Fruit fly (Drosophila melanogaster): ENCODE results near the gene hoe2.

The hoe2 gene

DNA sequence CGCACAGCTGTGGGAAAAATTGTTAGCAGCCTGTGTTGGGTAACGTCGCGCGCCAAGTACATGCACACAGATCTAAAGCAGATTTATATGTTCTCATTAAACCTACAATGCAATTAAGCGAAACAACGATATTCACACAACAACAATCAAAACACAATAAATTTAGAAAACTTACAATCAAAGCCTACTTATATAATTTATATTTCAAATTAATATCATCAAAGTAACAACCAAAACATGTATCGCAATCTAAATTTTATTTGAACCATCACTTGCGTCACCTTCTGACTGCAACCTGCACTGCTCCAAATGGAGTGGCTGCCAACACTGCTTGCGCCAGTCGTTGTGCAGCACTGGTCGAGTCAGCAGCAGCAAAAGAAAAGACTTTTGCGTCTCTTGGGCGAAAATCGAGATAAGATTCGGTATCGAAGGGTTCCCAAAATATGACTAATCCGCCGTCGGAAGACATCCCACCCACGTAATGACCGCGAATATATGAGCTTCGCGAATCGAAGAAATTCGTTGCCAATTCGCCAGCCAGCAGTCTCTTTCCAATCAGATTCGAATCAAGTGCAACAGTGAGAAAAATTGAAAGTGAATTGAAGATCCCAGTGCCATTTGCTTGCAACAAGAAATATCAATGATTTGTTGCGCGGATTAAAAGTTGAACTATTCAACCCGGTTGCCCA, 45.2 kb upstream of the hoe2 start, which contains the start of the genes CG8892 and CG34126 (continued):
- TF ChIP-seq CG9932 (GFP tag; IDR thresholded peaks at IDR 0.05) (peak; percentile 99), ind (GFP tag; optimal IDR thresholded peaks at IDR 0.05) (peak; percentile 99), CG12769 (tag; optimal IDR thresholded peaks at IDR 0.05) (no peak), pho (GFP tag; optimal IDR thresholded peaks at IDR 0.05) (peak; percentile 97), TFAM (GFP tag; optimal IDR thresholded peaks at IDR 0.05) (peak; percentile 89), kay (GFP tag; optimal IDR thresholded peaks at IDR 0.05) (peak; percentile 96), CG6791 (GFP tag; IDR thresholded peaks at IDR 0.05; ENCODE audit: partially characterized antibody) (0 out of 3 replicates have a peak, but pooled peaks have one; percentile 19), CG18764 (GFP tag; optimal IDR thresholded peaks at IDR 0.05) (peak; percentile 97), Elba2 (GFP tag; optimal IDR thresholded peaks at IDR 0.05) (peak; percentile 92), insv (GFP tag; optimal IDR thresholded peaks at IDR 0.05) (peak in 1 of 2 experiments; percentile 91), CG2712 (tag; optimal IDR thresholded peaks at IDR 0.05) (peak; percentile 98), nom (GFP tag; optimal IDR thresholded peaks at IDR 0.05) (peak; percentile 88), Nf-YC (tag; optimal IDR thresholded peaks at IDR 0.05) (peak; percentile 92), lab (GFP tag; optimal IDR thresholded peaks at IDR 0.05) (peak; percentile 98), Taf1 (GFP tag; IDR thresholded peaks at IDR 0.05) (peak; percentile 88), gsb-n (tag; optimal IDR thresholded peaks at IDR 0.05) (peak; percentile 93), CG10321 (GFP tag; IDR thresholded peaks at IDR 0.05) (peak; percentile 69), CG8944 (GFP tag; optimal IDR thresholded peaks at IDR 0.05) (peak; percentile 96), eve (GFP tag; optimal IDR thresholded peaks at IDR 0.05) (peak in 1 of 2 experiments; percentile 84), oc (tag; optimal IDR thresholded peaks at IDR 0.05) (peak; percentile 89), YL-1 (GFP tag; optimal IDR thresholded peaks at IDR 0.05) (peak; percentile 92), NC2β (GFP tag; optimal IDR thresholded peaks at IDR 0.05) (peak; percentile 95), Hr39 (optimal IDR thresholded peaks at IDR 0.05) (peak; percentile 82), br (optimal IDR thresholded peaks at IDR 0.05) (no peak), lmd (GFP tag; IDR thresholded peaks at IDR 0.05) (peak; percentile 97), H15 (GFP tag; IDR thresholded peaks at IDR 0.05) (peak; percentile 96), CG5953 (GFP tag; IDR thresholded peaks at IDR 0.05) (peak; percentile 85), Tbp (GFP tag; optimal IDR thresholded peaks at IDR 0.05) (peak; percentile 75), CG14860 (GFP tag; IDR thresholded peaks at IDR 0.05; ENCODE audit: partially characterized antibody) (no peak), CG7556 (GFP tag; optimal IDR thresholded peaks at IDR 0.05) (peak; percentile 97), CG18599 (GFP tag; optimal IDR thresholded peaks at IDR 0.05) (peak; percentile 98), CG7928 (GFP tag; optimal IDR thresholded peaks at IDR 0.05) (peak; percentile 77), Lhr (GFP tag; optimal IDR thresholded peaks at IDR 0.05) (peak; percentile 89), so (GFP tag; IDR thresholded peaks at IDR 0.05) (peak; percentile 95), Sry-β (GFP tag; optimal IDR thresholded peaks at IDR 0.05) (peak; percentile 81), CG4707 (GFP tag; optimal IDR thresholded peaks at IDR 0.05) (peak; percentile 80), CG12942 (GFP tag; optimal IDR thresholded peaks at IDR 0.05) (peak; percentile 99), luna (GFP tag; optimal IDR thresholded peaks at IDR 0.05) (peak; percentile 87), CG4328 (GFP tag; optimal IDR thresholded peaks at IDR 0.05) (peak; percentile 97), bowl (GFP tag; IDR thresholded peaks at IDR 0.05) (peak; percentile 74), CG11696 (GFP tag; IDR thresholded peaks at IDR 0.05) (peak; percentile 78), CG3065 (GFP tag; optimal IDR thresholded peaks at IDR 0.05) (peak; percentile 96), lilli (GFP tag; optimal IDR thresholded peaks at IDR 0.05) (peak; percentile 98), caup (GFP tag; optimal IDR thresholded peaks at IDR 0.05; ENCODE audit: severe bottlenecking) (peak; percentile 96), CG31441 (GFP tag; IDR thresholded peaks at IDR 0.05) (peak; percentile 96), CG15479 (GFP tag; optimal IDR thresholded peaks at IDR 0.05) (peak; percentile 75), zen2 (GFP tag; IDR thresholded peaks at IDR 0.05; ENCODE audit: partially characterized antibody) (no peak), CG6689 (GFP tag; IDR thresholded peaks at IDR 0.05) (peak; percentile 100), CG10209 (GFP tag; optimal IDR thresholded peaks at IDR 0.05) (peak; percentile 98)

All from whole organism, embryonic.